Fruit fly (Drosophila melanogaster): Measurements from ENCODE around the gene CG13287.

Gene CG13287

dm6 chr3L:5869614-5870204 is 12.4 kb upstream of the CG13287 start (continued):
- TF ChIP-seq cad (GFP tag; optimal IDR thresholded peaks at IDR 0.05): no peak
- no peak for TF ChIP-seq CG43689 (GFP tag; IDR thresholded peaks at IDR 0.05)
- TF ChIP-seq HLH54F (GFP tag; optimal IDR thresholded peaks at IDR 0.05): peak; percentile 34
- TF ChIP-seq wdn (GFP tag; IDR thresholded peaks at IDR 0.05): peak; percentile 63
- TF ChIP-seq CG9215 (GFP tag; IDR thresholded peaks at IDR 0.05): peak; percentile 55; the same call in 1 of the 2 replicates
- TF ChIP-seq caup (GFP tag; optimal IDR thresholded peaks at IDR 0.05; ENCODE audit: severe bottlenecking): peak; percentile 54
- TF ChIP-seq CG1832 (GFP tag; optimal IDR thresholded peaks at IDR 0.05): no peak
- peak; percentile 43 for TF ChIP-seq CG12155 (GFP tag; optimal IDR thresholded peaks at IDR 0.05)
- no peak for TF ChIP-seq CG15073 (GFP tag; optimal IDR thresholded peaks at IDR 0.05)
- no peak for TF ChIP-seq CG3065 (GFP tag; optimal IDR thresholded peaks at IDR 0.05)
- no peak for TF ChIP-seq eyg (GFP tag; optimal IDR thresholded peaks at IDR 0.05)
- TF ChIP-seq CG12219 (GFP tag; optimal IDR thresholded peaks at IDR 0.05): no peak
- no peak for TF ChIP-seq fd64A (GFP tag; optimal IDR thresholded peaks at IDR 0.05)
- peak; percentile 65 for TF ChIP-seq ssp (GFP tag; IDR thresholded peaks at IDR 0.05)
- TF ChIP-seq CG32767 (GFP tag; IDR thresholded peaks at IDR 0.05): 0 out of 2 replicates have a peak, but pooled peaks have one; percentile 25
- no peak for TF ChIP-seq CG2129 (GFP tag; IDR thresholded peaks at IDR 0.05; ENCODE audit: partially characterized antibody)
- peak; percentile 72 for TF ChIP-seq HmgZ (tag; optimal IDR thresholded peaks at IDR 0.05)
- TF ChIP-seq Hr39 (optimal IDR thresholded peaks at IDR 0.05): no peak
- no peak for TF ChIP-seq maf-S (GFP tag; optimal IDR thresholded peaks at IDR 0.05)
- TF ChIP-seq Atf6 (GFP tag; IDR thresholded peaks at IDR 0.05): 0 out of 2 replicates have a peak, but pooled peaks have one; percentile 21
- TF ChIP-seq nerfin-1 (tag; optimal IDR thresholded peaks at IDR 0.05): peak; percentile 33
- TF ChIP-seq GATAe (GFP tag; conservative IDR thresholded peaks at IDR 0.05): no peak
- 0 out of 2 replicates have a peak, but pooled peaks have one; percentile 43 for TF ChIP-seq ato (GFP tag; IDR thresholded peaks at IDR 0.05; ENCODE audit: partially characterized antibody)
- TF ChIP-seq nerfin-2 (GFP tag; IDR thresholded peaks at IDR 0.05; ENCODE audit: partially characterized antibody): no peak
- TF ChIP-seq chm (GFP tag; IDR thresholded peaks at IDR 0.05): peak; percentile 74
- TF ChIP-seq Ets65A (GFP tag): peak; percentile 86
- no peak for TF ChIP-seq CG17385 (GFP tag; optimal IDR thresholded peaks at IDR 0.05)
- peak; percentile 81 for TF ChIP-seq CG11085 (GFP tag; IDR thresholded peaks at IDR 0.05)
- TF ChIP-seq trem (tag; optimal IDR thresholded peaks at IDR 0.05): peak; percentile 66
- TF ChIP-seq oc (tag; optimal IDR thresholded peaks at IDR 0.05): no peak
- peak; percentile 34 for TF ChIP-seq ewg (GFP tag; optimal IDR thresholded peaks at IDR 0.05)
- TF ChIP-seq lov (optimal IDR thresholded peaks at IDR 0.05): no peak
- peak; percentile 70; the same call in 1 of the 3 replicates for TF ChIP-seq lov (GFP tag; IDR thresholded peaks at IDR 0.05)
- no peak for TF ChIP-seq Dll (GFP tag; IDR thresholded peaks at IDR 0.05; ENCODE audit: partially characterized antibody)
- TF ChIP-seq gt (GFP tag; IDR thresholded peaks at IDR 0.05): 0 out of 2 replicates have a peak, but pooled peaks have one; percentile 9
- TF ChIP-seq CG3995 (GFP tag; optimal IDR thresholded peaks at IDR 0.05): no peak
- TF ChIP-seq CG10565 (GFP tag; optimal IDR thresholded peaks at IDR 0.05): no peak
- TF ChIP-seq gsb-n (tag; optimal IDR thresholded peaks at IDR 0.05): peak; percentile 45
- TF ChIP-seq wek (GFP tag; optimal IDR thresholded peaks at IDR 0.05): no peak
- peak; percentile 65 for TF ChIP-seq Hsf (GFP tag; optimal IDR thresholded peaks at IDR 0.05)
- peak; percentile 25 for TF ChIP-seq CG13624 (GFP tag; optimal IDR thresholded peaks at IDR 0.05)
- TF ChIP-seq CG15269 (tag; optimal IDR thresholded peaks at IDR 0.05): peak; percentile 54
- TF ChIP-seq Nf-YB (GFP tag; optimal IDR thresholded peaks at IDR 0.05): no peak
- peak; percentile 91 for TF ChIP-seq NFAT (GFP tag; IDR thresholded peaks at IDR 0.05)
- TF ChIP-seq CG15696 (tag; optimal IDR thresholded peaks at IDR 0.05): peak; percentile 91
- TF ChIP-seq zfh2 (GFP tag; optimal IDR thresholded peaks at IDR 0.05): peak; percentile 26
- TF ChIP-seq ab (GFP tag; optimal IDR thresholded peaks at IDR 0.05): no peak
- peak; percentile 89 for TF ChIP-seq CG11247 (GFP tag; IDR thresholded peaks at IDR 0.05)
- no peak for TF ChIP-seq dm (GFP tag; optimal IDR thresholded peaks at IDR 0.05)
- peak; percentile 94 for TF ChIP-seq Rfx (GFP tag; IDR thresholded peaks at IDR 0.05)
- peak; percentile 27 for TF ChIP-seq CG30431 (GFP tag; optimal IDR thresholded peaks at IDR 0.05)

Measured in whole organism, embryonic.